Fruit fly (Drosophila melanogaster) S2 (cell line): ENCODE measurements around the gene CG4593.

Source experiments
- CG8478 ChIP-seq: fragments of >200 bp; optimal IDR thresholded peaks from 2 replicates; lab custom pipeline; 2018
- CTCF ChIP-seq, 2 experiments: fragments of >200 bp; optimal IDR thresholded peaks; 2 replicates each; lab custom pipeline; 2018

CG4593 gene

DNA sequence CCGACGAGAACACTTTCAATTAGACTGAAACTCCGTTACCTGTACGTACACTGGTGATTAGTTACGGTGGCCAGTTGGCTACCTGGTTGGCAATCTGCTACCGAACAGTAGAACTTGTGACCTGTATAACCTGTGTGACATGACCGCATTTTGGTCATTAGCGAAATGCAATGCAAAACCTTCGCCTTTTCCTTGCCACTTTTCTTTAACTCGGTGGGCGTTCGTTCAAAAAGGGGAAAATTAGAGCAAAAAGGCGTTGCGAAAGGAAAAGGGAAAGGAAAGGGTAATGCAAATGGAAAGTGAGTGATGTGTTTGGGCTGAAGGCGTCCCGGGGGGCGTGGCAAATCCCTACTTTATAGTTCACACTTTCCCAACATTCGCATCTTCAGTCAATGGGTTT, 45.3 kb downstream of the CG4593 start:
- TF ChIP-seq CG8478 (lab: Kevin White, UChicago) (no peak), CTCF (optimal IDR thresholded peaks at IDR 0.05; lab: Kevin White, UChicago) (no peak)

dm6 chrX:7063563-7063962, 49.9 kb downstream of the CG4593 start:
- TF ChIP-seq CG8478 (lab: Kevin White, UChicago) (no peak), CTCF (optimal IDR thresholded peaks at IDR 0.05; lab: Kevin White, UChicago) (no peak)
